Fruit fly (Drosophila melanogaster): Measurements from ENCODE around the gene ValRS-m.

ValRS-m gene

dm6 chr3L:8997686-8998239, 33.2 kb upstream of the ValRS-m start, which contains the start of the genes smg and CG5087 (continued):
- TF ChIP-seq CG16863 (GFP tag; optimal IDR thresholded peaks at IDR 0.05) (peak; percentile 40), Dip3 (GFP tag; optimal IDR thresholded peaks at IDR 0.05) (peak; percentile 73), wor (GFP tag; IDR thresholded peaks at IDR 0.05) (no peak), CG16779 (GFP tag; IDR thresholded peaks at IDR 0.05) (0 out of 2 replicates have a peak, but pooled peaks have one; percentile 18), CrebB (tag; optimal IDR thresholded peaks at IDR 0.05) (peak; percentile 24), CG4854 (GFP tag; optimal IDR thresholded peaks at IDR 0.05) (no peak), CG6683 (GFP tag; optimal IDR thresholded peaks at IDR 0.05) (no peak), CG4424 (GFP tag; optimal IDR thresholded peaks at IDR 0.05) (peak; percentile 36), seq (GFP tag; IDR thresholded peaks at IDR 0.05) (no peak), Ptx1 (GFP tag; IDR thresholded peaks at IDR 0.05) (no peak), CG4360 (GFP tag; IDR thresholded peaks at IDR 0.05) (no peak; the same call in 1 of the 2 replicates), Adf1 (GFP tag; IDR thresholded peaks at IDR 0.05) (0 out of 2 replicates have a peak, but pooled peaks have one; percentile 6), odd (GFP tag; optimal IDR thresholded peaks at IDR 0.05) (no peak), CG30020 (tag; optimal IDR thresholded peaks at IDR 0.05) (no peak), CG11093 (GFP tag; IDR thresholded peaks at IDR 0.05) (no peak), ac (GFP tag; optimal IDR thresholded peaks at IDR 0.05) (no peak), Hand (GFP tag; optimal IDR thresholded peaks at IDR 0.05) (no peak), Sox100B (GFP tag; optimal IDR thresholded peaks at IDR 0.05) (no peak), CG11085 (GFP tag; IDR thresholded peaks at IDR 0.05) (0 out of 2 replicates have a peak, but pooled peaks have one; percentile 22), salm (tag; optimal IDR thresholded peaks at IDR 0.05) (peak; percentile 6), pfk (GFP tag; optimal IDR thresholded peaks at IDR 0.05) (no peak), CG12744 (GFP tag; optimal IDR thresholded peaks at IDR 0.05) (no peak), nerfin-2 (GFP tag; IDR thresholded peaks at IDR 0.05; ENCODE audit: partially characterized antibody) (no peak), lola (GFP tag; optimal IDR thresholded peaks at IDR 0.05) (no peak), gem (tag; optimal IDR thresholded peaks at IDR 0.05) (no peak), CoRest (tag; optimal IDR thresholded peaks at IDR 0.05) (peak; percentile 62), phol (tag; optimal IDR thresholded peaks at IDR 0.05) (peak; percentile 72), CG17328 (GFP tag; IDR thresholded peaks at IDR 0.05) (no peak), CG12299 (tag; optimal IDR thresholded peaks at IDR 0.05) (peak; percentile 35), inv (GFP tag; IDR thresholded peaks at IDR 0.05; ENCODE audit: partially characterized antibody) (peak; percentile 46; the same call in 1 of the 2 replicates), Xbp1 (GFP tag; optimal IDR thresholded peaks at IDR 0.05) (peak; percentile 67), Max (GFP tag; optimal IDR thresholded peaks at IDR 0.05) (no peak), lbe (GFP tag; optimal IDR thresholded peaks at IDR 0.05) (peak; percentile 32), unc-4 (GFP tag; IDR thresholded peaks at IDR 0.05; ENCODE audit: partially characterized antibody) (peak; percentile 67), CG6254 (GFP tag; optimal IDR thresholded peaks at IDR 0.05) (no peak), ATbp (GFP tag; optimal IDR thresholded peaks at IDR 0.05) (no peak), D19B (GFP tag; optimal IDR thresholded peaks at IDR 0.05) (no peak), Gug (GFP tag; IDR thresholded peaks at IDR 0.05) (peak; percentile 55; the same call in 1 of the 4 replicates), CG10267 (tag; optimal IDR thresholded peaks at IDR 0.05) (peak; percentile 78), so (GFP tag; IDR thresholded peaks at IDR 0.05) (no peak; the same call in 2 of the 3 replicates), CG9932 (GFP tag; IDR thresholded peaks at IDR 0.05) (peak; percentile 80), Fer2 (tag; optimal IDR thresholded peaks at IDR 0.05) (no peak), CG15011 (GFP tag; optimal IDR thresholded peaks at IDR 0.05) (no peak), aop (GFP tag; IDR thresholded peaks at IDR 0.05) (no peak), tll (GFP tag; optimal IDR thresholded peaks at IDR 0.05) (peak in 1 of 2 experiments; percentile 15), CG4617 (GFP tag; optimal IDR thresholded peaks at IDR 0.05; ENCODE audit: borderline replicate concordance) (peak; percentile 98), tap (tag; optimal IDR thresholded peaks at IDR 0.05) (no peak), Pdp1 (GFP tag; optimal IDR thresholded peaks at IDR 0.05) (peak in 1 of 2 experiments; percentile 67), sd (tag; optimal IDR thresholded peaks at IDR 0.05) (peak; percentile 87)

Data from whole organism, embryonic.